Fruit fly (Drosophila melanogaster) whole organism, wandering third instar larva: Measurements from ENCODE around the gene RYa-R.

Experiments used
- Abd-B ChIP-seq: fragments of >200 bp; optimal IDR thresholded peaks from 2 replicates; lab custom pipeline; 2017; ENCODE audit warnings: missing biosample characterization, missing genetic modification characterization
- CG32264 ChIP-seq: fragments of 200-800 bp; sonication (Bioruptor generic); optimal IDR thresholded peaks from 2 replicates; lab custom pipeline; 2016; ENCODE audit warnings: missing biosample characterization, missing genetic modification characterization
- CG9705 ChIP-seq: fragments of 200-800 bp; sonication (Bioruptor generic); optimal IDR thresholded peaks from 2 replicates; lab custom pipeline; 2018; ENCODE audit warnings: missing biosample characterization, mild to moderate bottlenecking, missing genetic modification characterization
- CrebA ChIP-seq: fragments of 200-800 bp; sonication (Bioruptor generic); optimal IDR thresholded peaks from 2 replicates; lab custom pipeline; 2016; ENCODE audit warnings: missing biosample characterization, mild to moderate bottlenecking, missing genetic modification characterization, borderline replicate concordance
- Dfd ChIP-seq: fragments of >200 bp; optimal IDR thresholded peaks from 2 replicates; lab custom pipeline; 2017; ENCODE audit warnings: missing biosample characterization, missing genetic modification characterization
- Dif ChIP-seq: fragments of 200-275, 200-300 bp; sonication (Bioruptor generic); optimal IDR thresholded peaks from 2 replicates; lab custom pipeline; 2018; ENCODE audit warnings: missing biosample characterization, missing genetic modification characterization; ENCODE audit not compliant: partially characterized antibody
- GATAd ChIP-seq: sonication (Bioruptor generic); optimal IDR thresholded peaks from 2 replicates; lab custom pipeline; 2016; ENCODE audit warnings: missing biosample characterization, missing genetic modification characterization
- HLH106 ChIP-seq: fragments of 200-800 bp; optimal IDR thresholded peaks from 3 replicates; lab custom pipeline; 2019; ENCODE audit warnings: missing biosample characterization, mild to moderate bottlenecking, missing genetic modification characterization, moderate library complexity
- Hnf4 ChIP-seq: fragments of 200-800 bp; sonication (Bioruptor generic); optimal IDR thresholded peaks from 2 replicates; lab custom pipeline; 2016; ENCODE audit warnings: missing biosample characterization, mild to moderate bottlenecking, missing genetic modification characterization
- Mio ChIP-seq: sonication (Bioruptor generic); optimal IDR thresholded peaks from 2 replicates; lab custom pipeline; 2016; ENCODE audit warnings: missing biosample characterization, missing genetic modification characterization
- OdsH ChIP-seq: fragments of 200-800 bp; sonication (Bioruptor generic); optimal IDR thresholded peaks from 2 replicates; lab custom pipeline; 2016; ENCODE audit warnings: missing biosample characterization, mild to moderate bottlenecking, missing genetic modification characterization
- Rel ChIP-seq, 2 experiments: fragments of 200-800 bp; sonication (Bioruptor generic) in 1 of 2; optimal IDR thresholded peaks; 2 replicates in 1 of 2; 3 replicates in 1 of 2; lab custom pipeline; 2016 to 2019; ENCODE audit warnings: mild to moderate bottlenecking in 2 of 2, missing biosample characterization in 2 of 2, missing genetic modification characterization in 2 of 2, moderate library complexity in 1 of 2
- Sp1 ChIP-seq: fragments of 200-800 bp; sonication (Bioruptor generic); optimal IDR thresholded peaks from 3 replicates; lab custom pipeline; 2019; ENCODE audit warnings: missing biosample characterization, mild to moderate bottlenecking, missing genetic modification characterization, moderate library complexity
- Vsx2 ChIP-seq: fragments of 200-300, 225-300 bp; sonication (Bioruptor generic); optimal IDR thresholded peaks from 2 replicates; lab custom pipeline; 2018; ENCODE audit warnings: missing biosample characterization, missing genetic modification characterization; ENCODE audit not compliant: partially characterized antibody
- br ChIP-seq: fragments of 200-800 bp; sonication (Bioruptor generic); optimal IDR thresholded peaks from 2 replicates; lab custom pipeline; 2016; ENCODE audit warnings: missing biosample characterization, missing genetic modification characterization
- brk ChIP-seq: fragments of 200-800 bp; sonication (Bioruptor generic); optimal IDR thresholded peaks from 2 replicates; lab custom pipeline; 2016; ENCODE audit warnings: missing biosample characterization, mild to moderate bottlenecking, missing genetic modification characterization
- dmrt93B ChIP-seq: fragments of 200-800 bp; sonication (Bioruptor generic); optimal IDR thresholded peaks from 2 replicates; lab custom pipeline; 2018; ENCODE audit warnings: missing biosample characterization, mild to moderate bottlenecking, missing genetic modification characterization
- dsf ChIP-seq: sonication (Bioruptor generic); optimal IDR thresholded peaks from 2 replicates; lab custom pipeline; 2016; ENCODE audit warnings: missing biosample characterization, missing genetic modification characterization, borderline replicate concordance
- ey ChIP-seq: fragments of 200-800 bp; sonication (Bioruptor generic); optimal IDR thresholded peaks from 2 replicates; lab custom pipeline; 2016; ENCODE audit warnings: missing biosample characterization, missing genetic modification characterization
- foxo ChIP-seq, 2 experiments: fragments of 200-800 bp; sonication (Bioruptor generic); optimal IDR thresholded peaks; 2 replicates in 1 of 2; 3 replicates in 1 of 2; lab custom pipeline; 2016 to 2017; ENCODE audit warnings: missing biosample characterization in 2 of 2, missing genetic modification characterization in 2 of 2
- h ChIP-seq: fragments of 200-800 bp; sonication (Bioruptor generic); optimal IDR thresholded peaks from 3 replicates; lab custom pipeline; 2016; ENCODE audit warnings: missing biosample characterization, mild to moderate bottlenecking, missing genetic modification characterization
- jim ChIP-seq: fragments of 175-275, 200-325 bp; sonication (Bioruptor generic); optimal IDR thresholded peaks from 2 replicates; lab custom pipeline; 2016; ENCODE audit warnings: missing biosample characterization, mild to moderate bottlenecking, missing genetic modification characterization
- lola ChIP-seq: fragments of >200 bp; optimal IDR thresholded peaks from 2 replicates; lab custom pipeline; 2017; ENCODE audit warnings: missing biosample characterization, missing genetic modification characterization
- pan ChIP-seq: fragments of >200 bp; optimal IDR thresholded peaks from 2 replicates; lab custom pipeline; 2017
- psq ChIP-seq: fragments of 200-800 bp; sonication (Bioruptor generic); optimal IDR thresholded peaks from 3 replicates; lab custom pipeline; 2017; ENCODE audit warnings: missing biosample characterization, mild to moderate bottlenecking, missing genetic modification characterization, moderate library complexity
- rgr ChIP-seq: fragments of 200-800 bp; sonication (Bioruptor generic); optimal IDR thresholded peaks from 3 replicates; lab custom pipeline; 2016; ENCODE audit warnings: missing biosample characterization, mild to moderate bottlenecking, missing genetic modification characterization
- sv ChIP-seq: fragments of 200-800 bp; sonication (Bioruptor generic); optimal IDR thresholded peaks from 3 replicates; lab custom pipeline; 2016; ENCODE audit warnings: missing biosample characterization, missing genetic modification characterization
- tai ChIP-seq: sonication (Bioruptor generic); optimal IDR thresholded peaks from 2 replicates; lab custom pipeline; 2016; ENCODE audit warnings: missing biosample characterization, missing genetic modification characterization
- woc ChIP-seq: sonication (Bioruptor generic); optimal IDR thresholded peaks from 2 replicates; lab custom pipeline; 2016; ENCODE audit warnings: missing biosample characterization, mild to moderate bottlenecking, missing genetic modification characterization

Gene RYa-R

DNA sequence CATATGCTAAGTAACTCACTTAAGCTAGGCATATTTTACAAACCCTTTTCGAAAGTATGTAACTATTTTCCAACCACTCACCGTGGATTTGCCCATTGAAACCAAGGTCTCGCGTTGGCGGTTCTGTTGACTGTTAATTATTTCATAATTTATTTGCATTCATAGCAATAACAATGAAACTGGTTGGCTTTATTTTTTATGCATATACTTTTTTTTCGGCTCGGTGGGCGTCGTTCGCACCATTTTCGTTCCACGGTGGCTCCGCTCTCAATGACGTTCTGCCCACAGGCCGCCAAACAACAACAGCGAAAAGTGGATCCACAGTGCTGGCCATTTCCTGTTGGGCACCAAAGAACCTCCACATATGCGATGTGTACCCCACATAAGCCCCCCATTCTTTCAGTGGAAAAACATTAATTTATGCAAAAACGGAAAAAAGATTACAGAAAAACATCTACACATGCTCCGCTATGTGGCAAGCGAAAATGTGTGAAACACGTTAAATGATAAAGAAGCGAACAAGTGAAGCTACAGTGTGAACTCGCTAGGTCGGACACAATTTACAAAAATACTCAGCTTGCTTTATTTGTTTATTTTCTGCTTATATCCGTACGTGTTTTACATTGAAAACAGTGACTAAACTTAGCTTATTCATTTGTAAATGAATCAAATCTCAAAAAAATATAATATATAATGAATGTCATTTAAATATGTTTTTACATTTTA is 29.0 kb upstream of the RYa-R start:
- TF ChIP-seq Vsx2 (GFP tag; lab: Kevin White, UChicago), result no peak
- TF ChIP-seq CrebA (GFP tag; lab: Kevin White, UChicago), result no peak
- TF ChIP-seq rgr (GFP tag; lab: Kevin White, UChicago), result peak; percentile 35
- peak; percentile 32 for TF ChIP-seq woc (GFP tag; lab: Kevin White, UChicago)
- no peak for TF ChIP-seq h (GFP tag; lab: Kevin White, UChicago)
- peak; percentile 1 for TF ChIP-seq Hnf4 (GFP tag; lab: Kevin White, UChicago)
- peak; percentile 49 for TF ChIP-seq OdsH (GFP tag; lab: Kevin White, UChicago)
- TF ChIP-seq foxo (GFP tag; optimal IDR thresholded peaks at IDR 0.05; lab: Kevin White, UChicago), result peak in 1 of 2 experiments; percentile 61
- peak; percentile 46 for TF ChIP-seq HLH106 (tag; lab: Kevin White, UChicago)
- TF ChIP-seq psq (GFP tag; lab: Kevin White, UChicago), result peak; percentile 63
- peak; percentile 57 for TF ChIP-seq Sp1 (GFP tag; lab: Kevin White, UChicago)

DNA sequence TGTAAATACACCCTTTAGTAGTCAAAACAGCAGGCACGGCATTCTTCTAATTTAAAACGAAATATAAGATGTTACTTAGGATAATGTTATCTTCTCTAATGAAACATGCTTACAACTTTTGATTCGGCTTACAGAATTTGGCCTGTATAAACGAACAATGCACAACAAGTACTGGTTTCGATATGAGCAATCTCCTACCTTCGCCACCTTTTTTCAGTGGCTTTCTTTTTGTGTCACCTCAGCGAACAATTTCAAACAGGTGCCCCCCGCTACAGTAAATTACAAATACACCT is 28.5 kb upstream of the RYa-R start:
- TF ChIP-seq psq (GFP tag; lab: Kevin White, UChicago), result peak; percentile 45
- TF ChIP-seq foxo (GFP tag; optimal IDR thresholded peaks at IDR 0.05; lab: Kevin White, UChicago), result peak in 1 of 2 experiments; percentile 35
- peak; percentile 16 for TF ChIP-seq rgr (GFP tag; lab: Kevin White, UChicago)
- no peak for TF ChIP-seq woc (GFP tag; lab: Kevin White, UChicago)

DNA sequence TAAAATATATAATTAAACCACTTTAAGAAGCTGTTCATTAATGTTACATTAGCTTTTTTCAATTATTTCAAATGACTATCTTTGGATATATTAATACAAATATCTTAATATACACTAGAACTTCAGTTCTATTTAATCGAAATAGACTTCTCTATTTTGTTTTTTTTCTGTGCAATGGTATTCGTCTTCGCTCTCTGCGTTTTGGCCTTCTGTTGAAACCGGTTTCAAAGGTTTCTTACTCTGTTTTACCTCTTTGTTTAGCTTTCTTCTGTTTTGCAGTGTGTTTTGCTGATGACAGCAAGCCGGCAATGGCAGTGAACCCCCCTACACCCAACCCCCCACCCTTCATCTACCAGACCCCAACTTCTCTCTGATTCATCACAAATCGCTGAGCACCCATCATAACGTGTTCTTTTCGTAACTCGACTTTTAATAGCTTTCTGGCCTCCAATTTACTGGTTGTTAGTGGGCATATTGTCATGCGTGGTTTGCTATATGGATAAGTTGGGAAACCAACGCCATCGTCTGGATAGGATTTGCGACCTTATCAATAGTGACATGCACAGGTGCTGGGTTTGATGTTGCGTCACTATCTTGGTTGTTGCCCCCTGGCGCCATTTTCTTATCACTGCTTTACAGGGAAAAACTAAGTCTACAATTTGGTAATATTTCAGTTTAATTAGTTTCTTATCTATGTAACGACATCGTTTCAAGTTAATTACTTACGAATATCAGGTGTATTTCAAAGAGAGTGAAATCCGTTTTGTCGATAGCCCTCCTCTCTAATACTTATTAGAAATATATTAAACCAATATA is 27.7 kb upstream of the RYa-R start:
- TF ChIP-seq Dif (GFP tag; lab: Kevin White, UChicago), result peak; percentile 26
- no peak for TF ChIP-seq Abd-B (GFP tag; lab: Kevin White, UChicago)
- no peak for TF ChIP-seq Rel (GFP tag; optimal IDR thresholded peaks at IDR 0.05; lab: Kevin White, UChicago)
- TF ChIP-seq Rel (tag; optimal IDR thresholded peaks at IDR 0.05; lab: Kevin White, UChicago), result peak; percentile 83
- TF ChIP-seq rgr (GFP tag; lab: Kevin White, UChicago), result peak; percentile 10
- no peak for TF ChIP-seq h (GFP tag; lab: Kevin White, UChicago)
- TF ChIP-seq psq (GFP tag; lab: Kevin White, UChicago), result peak; percentile 84
- TF ChIP-seq pan (lab: Kevin White, UChicago), result no peak
- TF ChIP-seq woc (GFP tag; lab: Kevin White, UChicago), result peak; percentile 6
- TF ChIP-seq tai, result no peak
- TF ChIP-seq, all 38 proteins: peak for 5

DNA sequence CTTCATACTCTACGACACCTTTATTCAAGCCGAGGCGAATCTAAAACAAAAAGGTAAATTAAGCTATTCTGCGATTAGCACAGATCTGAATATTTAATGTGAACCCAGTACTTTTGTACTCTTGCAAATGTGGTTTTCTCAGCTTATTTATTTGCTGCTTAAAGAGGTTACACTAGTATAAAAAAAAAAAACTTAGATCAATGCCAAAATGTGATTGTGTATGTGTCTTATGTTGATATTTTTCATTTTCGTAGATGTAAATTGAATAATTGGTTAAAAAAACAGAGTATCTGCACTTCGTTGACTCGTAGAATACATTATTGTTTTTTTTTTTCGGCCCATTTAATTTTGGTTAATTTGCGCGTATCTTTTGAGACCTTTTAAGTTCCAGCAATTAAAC is 27.0 kb upstream of the RYa-R start:
- no peak for TF ChIP-seq psq (GFP tag; lab: Kevin White, UChicago)
- no peak for TF ChIP-seq Sp1 (GFP tag; lab: Kevin White, UChicago)
- no peak for TF ChIP-seq dmrt93B (GFP tag; lab: Kevin White, UChicago)
- TF ChIP-seq br, result no peak
- no peak for TF ChIP-seq HLH106 (tag; lab: Kevin White, UChicago)
- no peak for TF ChIP-seq GATAd (GFP tag; lab: Kevin White, UChicago)
- no peak for TF ChIP-seq Dfd (GFP tag; lab: Kevin White, UChicago)
- TF ChIP-seq OdsH (GFP tag; lab: Kevin White, UChicago), result no peak
- TF ChIP-seq lola (GFP tag; lab: Kevin White, UChicago), result no peak
- no peak for TF ChIP-seq Mio

DNA sequence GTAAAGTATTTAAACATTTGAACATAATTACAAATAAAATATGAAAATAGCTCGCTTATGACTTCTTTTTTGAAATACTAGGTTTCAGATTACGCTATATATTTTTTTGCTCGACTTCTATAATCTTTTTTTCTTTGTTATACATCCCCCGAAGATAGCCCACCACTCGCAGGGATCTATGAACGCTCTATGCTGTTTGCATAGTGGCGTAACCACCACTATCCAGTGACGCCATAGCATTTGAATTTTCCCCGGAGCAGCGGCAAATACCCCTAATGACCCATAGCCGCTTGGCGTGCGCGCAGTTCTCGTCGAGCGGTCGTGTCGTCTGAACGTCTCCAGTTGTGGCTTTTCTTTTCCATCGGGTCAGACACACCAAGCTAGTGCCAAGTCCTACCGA is 18.5 kb upstream of the RYa-R start, which contains the start of the genes CG14253 and CG46313:
Gene CG14253, plus strand, starts transcription at position 301 of the 400 bp plus-strand sequence.
Gene CG46313, plus strand, starts transcription at position 301 of the 400 bp plus-strand sequence.
- TF ChIP-seq h (GFP tag; lab: Kevin White, UChicago) (no peak), dmrt93B (GFP tag; lab: Kevin White, UChicago) (no peak), tai (no peak), dsf (GFP tag; lab: Kevin White, UChicago) (no peak), sv (no peak), foxo (GFP tag; optimal IDR thresholded peaks at IDR 0.05; lab: Kevin White, UChicago) (no peak), CrebA (GFP tag; lab: Kevin White, UChicago) (no peak), Abd-B (GFP tag; lab: Kevin White, UChicago) (no peak), brk (GFP tag; lab: Kevin White, UChicago) (no peak), CG32264 (GFP tag; lab: Kevin White, UChicago) (no peak), lola (GFP tag; lab: Kevin White, UChicago) (no peak), jim (GFP tag; lab: Kevin White, UChicago) (no peak), ey (GFP tag; lab: Kevin White, UChicago) (no peak), CG9705 (GFP tag; lab: Kevin White, UChicago) (no peak)
